Worm (Caenorhabditis elegans) whole organism, L1 larva: ENCODE data around the gene C44B7.7.
A peak's percentile ranks its signal among the peaks of the same experiment; 100 is the strongest.

Experiments
- C04F5.9 ChIP-seq: sonication (generic microtip); optimal IDR thresholded peaks from 2 replicates; lab custom pipeline; 2016; ENCODE audit warnings: missing genetic modification characterization, missing compliant biosample characterization
- C16A3.4 ChIP-seq: fragments of 150-350 bp; optimal IDR thresholded peaks from 2 replicates; lab custom pipeline; 2014; ENCODE audit warnings: missing biosample characterization, missing genetic modification characterization
- F16B12.6 ChIP-seq: fragments of 150-350 bp; optimal IDR thresholded peaks from 2 replicates; lab custom pipeline; 2014; ENCODE audit warnings: missing biosample characterization, missing genetic modification characterization
- Y116A8C.19 ChIP-seq: sonication (generic microtip); optimal IDR thresholded peaks from 2 replicates; lab custom pipeline; 2016; ENCODE audit warnings: missing compliant biosample characterization, missing genetic modification characterization, borderline replicate concordance
- aha-1 ChIP-seq: fragments of 150-350 bp; optimal IDR thresholded peaks from 2 replicates; lab custom pipeline; 2014; ENCODE audit warnings: missing biosample characterization, missing genetic modification characterization
- alr-1 ChIP-seq: fragments of 200-800 bp; sonication (Bioruptor generic); optimal IDR thresholded peaks from 2 replicates; lab custom pipeline; 2018; ENCODE audit warnings: borderline replicate concordance, mild to moderate bottlenecking, missing genetic modification characterization, missing compliant biosample characterization
- blmp-1 ChIP-seq: fragments of 150-350 bp; optimal IDR thresholded peaks from 2 replicates; lab custom pipeline; 2014; ENCODE audit warnings: missing biosample characterization, missing genetic modification characterization
- ceh-88 ChIP-seq: fragments of 200-800 bp; sonication (Bioruptor generic); IDR thresholded peaks from 2 replicates; pipeline ENCODE4 v1.3.6; 2022; ENCODE audit warnings: missing genetic modification characterization, missing compliant biosample characterization
- ceh-90 ChIP-seq: sonication (generic microtip); optimal IDR thresholded peaks from 2 replicates; lab custom pipeline; 2016; ENCODE audit warnings: missing genetic modification characterization, missing compliant biosample characterization
- ces-1 ChIP-seq: fragments of 150-350 bp; optimal IDR thresholded peaks from 2 replicates; lab custom pipeline; 2014; ENCODE audit warnings: missing biosample characterization, missing genetic modification reagents, missing genetic modification characterization
- efl-1 ChIP-seq, 4 experiments: fragments of 150-350 bp; optimal IDR thresholded peaks in 3 of 4; peaks in 1 of 4; 1 replicate in 1 of 4; 2 replicates in 3 of 4; lab custom pipeline; 2014; ENCODE audit warnings: missing biosample characterization in 2 of 4, missing genetic modification characterization in 2 of 4, missing genetic modification reagents in 2 of 4
- efl-3 ChIP-seq: fragments of 200-800 bp; sonication (Bioruptor generic); optimal IDR thresholded peaks from 2 replicates; lab custom pipeline; 2018; ENCODE audit warnings: mild to moderate bottlenecking, missing genetic modification characterization, missing compliant biosample characterization
- egl-13 ChIP-seq: sonication (generic microtip); optimal IDR thresholded peaks from 2 replicates; lab custom pipeline; 2016; ENCODE audit warnings: missing genotype, missing genetic modification reagents, missing genetic modification characterization, missing compliant biosample characterization
- elt-2 ChIP-seq: sonication (generic microtip); optimal IDR thresholded peaks from 2 replicates; lab custom pipeline; 2016; ENCODE audit warnings: missing genetic modification characterization, mild to moderate bottlenecking, inconsistent platforms, missing compliant biosample characterization, missing genetic modification reagents
- elt-3 ChIP-seq, 6 experiments: fragments of 150-350 bp in 1 of 6; sonication (generic microtip); optimal IDR thresholded peaks; 2 replicates each; lab custom pipeline; 2017 to 2018; ENCODE audit warnings: missing biosample characterization in 6 of 6, missing genetic modification characterization in 6 of 6, inconsistent platforms in 1 of 6
- ets-5 ChIP-seq: fragments of 200-800 bp; sonication (Bioruptor generic); IDR thresholded peaks from 2 replicates; pipeline ENCODE4 v1.3.6; 2022; ENCODE audit warnings: missing genetic modification characterization, missing compliant biosample characterization
- fkh-10 ChIP-seq: sonication (generic microtip); optimal IDR thresholded peaks from 2 replicates; lab custom pipeline; 2017; ENCODE audit warnings: missing biosample characterization, missing genetic modification reagents, missing genetic modification characterization
- fkh-8 ChIP-seq: sonication (generic microtip); optimal IDR thresholded peaks from 2 replicates; lab custom pipeline; 2016; ENCODE audit warnings: mild to moderate bottlenecking, missing genetic modification characterization, missing compliant biosample characterization
- fos-1 ChIP-seq: fragments of 150-350 bp; optimal IDR thresholded peaks from 2 replicates; lab custom pipeline; 2014; ENCODE audit warnings: missing biosample characterization, missing genetic modification characterization
- grh-1 ChIP-seq: fragments of 200-800 bp; sonication (Bioruptor generic); IDR thresholded peaks from 2 replicates; pipeline ENCODE4 v1.3.6; 2022; ENCODE audit warnings: missing genetic modification reagents, missing genetic modification characterization, missing compliant biosample characterization
- hlh-17 ChIP-seq: fragments of 200-800 bp; sonication (Bioruptor generic); optimal IDR thresholded peaks from 2 replicates; lab custom pipeline; 2018; ENCODE audit warnings: missing genetic modification characterization, mild to moderate bottlenecking, missing compliant biosample characterization, moderate library complexity, borderline replicate concordance
- hlh-4 ChIP-seq: sonication (generic microtip); optimal IDR thresholded peaks from 2 replicates; lab custom pipeline; 2016; ENCODE audit warnings: mild to moderate bottlenecking, missing genetic modification characterization, missing compliant biosample characterization
- isw-1 ChIP-seq: fragments of 200-800 bp; sonication (Bioruptor generic); IDR thresholded peaks from 2 replicates; pipeline ENCODE4 v1.3.6; 2022; ENCODE audit warnings: missing genetic modification characterization, missing compliant biosample characterization
- lin-13 ChIP-seq: fragments of 150-350 bp; optimal IDR thresholded peaks from 2 replicates; lab custom pipeline; 2014; ENCODE audit warnings: missing biosample characterization, missing genetic modification reagents, missing genetic modification characterization
- lin-14 ChIP-seq: fragments of 200-800 bp; sonication (Bioruptor generic); optimal IDR thresholded peaks from 2 replicates; lab custom pipeline; 2018; ENCODE audit warnings: mild to moderate bottlenecking, missing genetic modification characterization, moderate library complexity, missing compliant biosample characterization
- lin-35 ChIP-seq, 2 experiments: fragments of 150-350 bp; optimal IDR thresholded peaks; 2 replicates each; lab custom pipeline; 2014; ENCODE audit warnings: missing biosample characterization in 2 of 2, missing genetic modification characterization in 2 of 2, missing genetic modification reagents in 2 of 2
- lin-39 ChIP-seq: fragments of 150-350 bp; optimal IDR thresholded peaks from 2 replicates; lab custom pipeline; 2014; ENCODE audit warnings: missing biosample characterization, missing genetic modification reagents, missing genetic modification characterization
- mef-2 ChIP-seq: fragments of 150-350 bp; optimal IDR thresholded peaks from 2 replicates; lab custom pipeline; 2014; ENCODE audit warnings: missing biosample characterization, missing genetic modification characterization
- mep-1 ChIP-seq: fragments of 150-350 bp; optimal IDR thresholded peaks from 2 replicates; lab custom pipeline; 2014; ENCODE audit warnings: missing biosample characterization, missing genetic modification characterization
- nhr-12 ChIP-seq: sonication (generic microtip); optimal IDR thresholded peaks from 2 replicates; lab custom pipeline; 2017; ENCODE audit warnings: missing biosample characterization, missing genetic modification characterization
- nhr-19 ChIP-seq: fragments of 200-800 bp; sonication (Bioruptor generic); conservative IDR thresholded peaks from 2 replicates; pipeline ENCODE4 v1.3.6; 2022; ENCODE audit warnings: missing genetic modification characterization, missing compliant biosample characterization
- nhr-237 ChIP-seq: fragments of 150-350 bp; optimal IDR thresholded peaks from 2 replicates; lab custom pipeline; 2014; ENCODE audit warnings: missing biosample characterization, missing genetic modification characterization
- nhr-47 ChIP-seq: sonication (generic microtip); optimal IDR thresholded peaks from 2 replicates; lab custom pipeline; 2016; ENCODE audit warnings: mild to moderate bottlenecking, missing genetic modification characterization, moderate library complexity, missing compliant biosample characterization
- nhr-71 ChIP-seq: sonication (generic microtip); optimal IDR thresholded peaks from 2 replicates; lab custom pipeline; 2016; ENCODE audit warnings: mild to moderate bottlenecking, missing genetic modification characterization, moderate library complexity, missing compliant biosample characterization
- nhr-77 ChIP-seq: fragments of 150-350 bp; optimal IDR thresholded peaks from 2 replicates; lab custom pipeline; 2014; ENCODE audit warnings: missing biosample characterization, missing genetic modification characterization
- nhr-85 ChIP-seq: sonication (generic microtip); peaks from one replicate; lab custom pipeline; 2016; ENCODE audit warnings: missing genetic modification characterization, inconsistent platforms, missing compliant biosample characterization
- nhr-90 ChIP-seq: sonication (generic microtip); optimal IDR thresholded peaks from 2 replicates; lab custom pipeline; 2016; ENCODE audit warnings: mild to moderate bottlenecking, missing genetic modification characterization, missing compliant biosample characterization; ENCODE audit not compliant: poor library complexity
- pqm-1 ChIP-seq: sonication (generic microtip); optimal IDR thresholded peaks from 3 replicates; lab custom pipeline; 2017; ENCODE audit warnings: missing biosample characterization, missing genetic modification characterization
- rnt-1 ChIP-seq: sonication (generic microtip); optimal IDR thresholded peaks from 2 replicates; lab custom pipeline; 2016; ENCODE audit warnings: mild to moderate bottlenecking, missing genetic modification characterization, moderate library complexity, missing compliant biosample characterization
- skn-1 ChIP-seq: fragments of 150-350 bp; optimal IDR thresholded peaks from 2 replicates; lab custom pipeline; 2014; ENCODE audit warnings: missing biosample characterization, missing genetic modification characterization
- snpc-4 ChIP-seq: fragments of 150-350 bp; optimal IDR thresholded peaks from 2 replicates; lab custom pipeline; 2014; ENCODE audit warnings: missing biosample characterization, missing genetic modification characterization
- sox-4 ChIP-seq: sonication (generic microtip); optimal IDR thresholded peaks from 2 replicates; lab custom pipeline; 2016; ENCODE audit warnings: missing genetic modification characterization, missing compliant biosample characterization
- sptf-1 ChIP-seq: fragments of 150-350 bp; optimal IDR thresholded peaks from 2 replicates; lab custom pipeline; 2014; ENCODE audit warnings: missing biosample characterization, missing genetic modification characterization
- sup-37 ChIP-seq: fragments of 200-800 bp; sonication (Bioruptor generic); optimal IDR thresholded peaks from 2 replicates; lab custom pipeline; 2018; ENCODE audit warnings: mild to moderate bottlenecking, missing genetic modification characterization, missing compliant biosample characterization
- swsn-7 ChIP-seq: sonication (generic microtip); optimal IDR thresholded peaks from 2 replicates; lab custom pipeline; 2016; ENCODE audit warnings: missing genetic modification characterization, missing compliant biosample characterization
- unc-130 ChIP-seq: fragments of 150-350 bp; optimal IDR thresholded peaks from 2 replicates; lab custom pipeline; 2017; ENCODE audit warnings: missing biosample characterization, missing genetic modification characterization, inconsistent platforms
- unc-98 ChIP-seq: fragments of 200-800 bp; sonication (Bioruptor generic); IDR thresholded peaks from 2 replicates; pipeline ENCODE4 v1.3.6; 2022; ENCODE audit warnings: missing genetic modification characterization, missing compliant biosample characterization
- vab-15 ChIP-seq: sonication (generic microtip); optimal IDR thresholded peaks from 2 replicates; lab custom pipeline; 2017; ENCODE audit warnings: missing genotype, mild to moderate bottlenecking, missing genetic modification characterization, missing compliant biosample characterization
- xbp-1 ChIP-seq: sonication (generic microtip); optimal IDR thresholded peaks from 2 replicates; lab custom pipeline; 2016; ENCODE audit warnings: missing genetic modification characterization, missing compliant biosample characterization
- zag-1 ChIP-seq: fragments of 150-350 bp; optimal IDR thresholded peaks from 2 replicates; lab custom pipeline; 2014; ENCODE audit warnings: missing biosample characterization, missing genetic modification characterization
- ztf-11 ChIP-seq, 2 experiments: sonication (generic microtip); optimal IDR thresholded peaks; 2 replicates each; lab custom pipeline; 2016 to 2017; ENCODE audit warnings: missing genetic modification characterization in 2 of 2, missing biosample characterization in 1 of 2, missing compliant biosample characterization in 1 of 2
- ztf-4 ChIP-seq: fragments of 150-350 bp; optimal IDR thresholded peaks from 2 replicates; lab custom pipeline; 2014; ENCODE audit warnings: missing biosample characterization, missing genetic modification characterization

The C44B7.7 gene

ce11 chrII:6842009-6842408, 38.0 kb downstream of the C44B7.7 start:
- no peak for TF ChIP-seq C04F5.9 (tag; lab: Kevin White, UChicago)
- no peak for TF ChIP-seq vab-15 (tag; lab: Kevin White, UChicago)
- TF ChIP-seq ceh-88 (GFP tag; lab: Robert Waterston, UW) = no peak
- no peak for TF ChIP-seq sptf-1
- no peak for TF ChIP-seq mep-1 (tag; lab: Kevin White, UChicago)
- no peak for TF ChIP-seq swsn-7 (tag; lab: Kevin White, UChicago)
- TF ChIP-seq ztf-11 (tag; optimal IDR thresholded peaks at IDR 0.05; lab: Kevin White, UChicago) = no peak
- TF ChIP-seq ztf-4 (tag; lab: Kevin White, UChicago) = no peak
- no peak for TF ChIP-seq efl-1 (optimal IDR thresholded peaks at IDR 0.05; lab: Kevin White, UChicago)
- no peak for TF ChIP-seq efl-1 (GFP tag; optimal IDR thresholded peaks at IDR 0.05 in 1 of 2; lab: Kevin White, UChicago)
- no peak for TF ChIP-seq aha-1 (tag; lab: Kevin White, UChicago)
- TF ChIP-seq hlh-4 (tag; lab: Kevin White, UChicago) = no peak

DNA sequence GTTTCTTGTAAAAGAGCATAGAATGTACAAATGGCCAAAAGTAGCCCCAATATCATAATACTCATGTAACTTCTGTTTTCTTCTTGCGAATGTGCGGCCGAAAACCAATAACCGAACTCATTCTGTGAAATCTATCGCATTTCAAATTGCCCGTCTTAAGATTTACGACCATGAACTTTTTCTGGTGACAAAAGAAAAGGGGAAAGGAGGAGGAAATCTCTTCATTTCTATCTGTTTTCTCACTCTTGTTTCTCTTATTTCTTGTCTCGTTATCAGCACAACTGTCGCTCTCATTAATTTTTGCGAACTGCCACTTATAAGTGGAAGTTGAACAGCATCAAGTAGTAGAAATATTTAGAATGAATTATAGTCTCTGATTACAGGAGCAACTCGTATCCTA, 38.9 kb downstream of the C44B7.7 start:
- TF ChIP-seq sup-37 (GFP tag; lab: Kevin White, UChicago) (no peak), ets-5 (GFP tag; lab: Robert Waterston, UW) (no peak), nhr-77 (tag; lab: Kevin White, UChicago) (no peak), nhr-12 (no peak), hlh-4 (tag; lab: Kevin White, UChicago) (no peak), xbp-1 (tag; lab: Kevin White, UChicago) (no peak), pqm-1 (tag; lab: Kevin White, UChicago) (no peak), nhr-47 (no peak), ceh-90 (tag; lab: Kevin White, UChicago) (no peak), C16A3.4 (tag; lab: Kevin White, UChicago) (no peak), fkh-10 (no peak), Y116A8C.19 (no peak), nhr-19 (GFP tag; lab: Robert Waterston, UW) (peak; percentile 19; the same call in 1 of the 2 replicates), hlh-17 (no peak), zag-1 (tag; lab: Kevin White, UChicago) (no peak), mep-1 (tag; lab: Kevin White, UChicago) (peak; percentile 25), sox-4 (tag; lab: Kevin White, UChicago) (no peak), lin-13 (GFP tag; lab: Kevin White, UChicago) (no peak), nhr-71 (tag; lab: Kevin White, UChicago) (peak; percentile 68), nhr-85 (peak; percentile 82), egl-13 (tag; lab: Kevin White, UChicago) (no peak), lin-35 (GFP tag; optimal IDR thresholded peaks at IDR 0.05; lab: Kevin White, UChicago) (no peak), blmp-1 (tag; lab: Kevin White, UChicago) (peak; percentile 95), alr-1 (no peak), elt-2 (tag; lab: Kevin White, UChicago) (no peak), mef-2 (tag; lab: Kevin White, UChicago) (no peak), unc-98 (GFP tag; lab: Robert Waterston, UW) (no peak), elt-3 (tag; optimal IDR thresholded peaks at IDR 0.05; lab: Kevin White, UChicago) (peak in 2 of 6 experiments; percentile 25 to 53), ces-1 (GFP tag; lab: Kevin White, UChicago) (no peak), isw-1 (GFP tag; lab: Robert Waterston, UW) (no peak), nhr-237 (tag; lab: Kevin White, UChicago) (no peak), F16B12.6 (tag; lab: Kevin White, UChicago) (no peak), skn-1 (tag; lab: Kevin White, UChicago) (no peak), grh-1 (no peak), lin-39 (tag; lab: Kevin White, UChicago) (no peak), unc-130 (tag; lab: Kevin White, UChicago) (no peak), swsn-7 (tag; lab: Kevin White, UChicago) (no peak), fkh-8 (tag; lab: Kevin White, UChicago) (no peak), snpc-4 (tag; lab: Kevin White, UChicago) (no peak), fos-1 (tag; lab: Kevin White, UChicago) (no peak), rnt-1 (tag; lab: Kevin White, UChicago) (peak; percentile 54), efl-3 (GFP tag; lab: Kevin White, UChicago) (no peak), lin-14 (GFP tag; lab: Kevin White, UChicago) (peak; percentile 83), nhr-90 (no peak)
